Worm (Caenorhabditis elegans): ENCODE data around the gene Y50E8A.22.
"Not testable (repeated sequence)": the region's sequence is repeated elsewhere in the genome, so short reads cannot be mapped to it uniquely, and the experiment has no call there.

Y50E8A.22 gene

DNA sequence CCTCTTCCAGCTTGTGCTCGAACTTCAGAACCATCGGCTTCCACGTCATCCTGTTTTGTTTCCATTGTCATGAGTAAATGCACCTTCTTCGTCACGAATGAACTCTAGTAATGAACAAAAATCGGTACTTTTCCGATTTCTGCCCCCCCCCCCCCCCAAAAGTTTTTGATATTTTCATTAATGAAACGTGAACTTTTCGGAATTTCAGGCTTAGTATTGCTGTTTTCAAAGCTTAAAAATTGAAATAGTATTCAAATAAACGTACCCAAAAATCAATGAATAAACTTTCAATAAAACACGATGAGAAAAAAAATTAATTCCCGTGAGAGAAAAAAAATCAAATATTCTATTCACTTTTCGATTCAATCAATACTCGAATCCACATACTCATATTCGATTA is 30.8 kb upstream of the Y50E8A.22 start, which contains the start of the genes scrm-7 and Y50E8A.10:
Gene scrm-7, minus strand, starts transcription at position 101 of the 400 bp plus-strand sequence.
Gene Y50E8A.10, plus strand, starts transcription at position 353 of the 400 bp plus-strand sequence.
- TF ChIP-seq cnd-1 (tag; optimal IDR thresholded peaks at IDR 0.05) (no peak), ceh-83 (GFP tag; optimal IDR thresholded peaks at IDR 0.05) (no peak), sptf-1 (tag; optimal IDR thresholded peaks at IDR 0.05) (no peak), drap-1 (GFP tag; optimal IDR thresholded peaks at IDR 0.05) (no peak), ces-1 (GFP tag; optimal IDR thresholded peaks at IDR 0.05) (no peak), snpc-4 (tag; optimal IDR thresholded peaks at IDR 0.05) (no peak), bed-3 (GFP tag; optimal IDR thresholded peaks at IDR 0.05) (no peak), ceh-39 (tag; optimal IDR thresholded peaks at IDR 0.05) (no peak), mep-1 (tag; optimal IDR thresholded peaks at IDR 0.05) (no peak), lsy-2 (tag; optimal IDR thresholded peaks at IDR 0.05) (no peak), nhr-2 (tag; optimal IDR thresholded peaks at IDR 0.05) (no peak), ceh-43 (GFP tag; optimal IDR thresholded peaks at IDR 0.05) (no peak), nhr-28 (tag; optimal IDR thresholded peaks at IDR 0.05) (no peak), ham-2 (GFP tag; optimal IDR thresholded peaks at IDR 0.05) (no peak), unc-39 (tag; optimal IDR thresholded peaks at IDR 0.05) (no peak), nhr-12 (tag; optimal IDR thresholded peaks at IDR 0.05) (no peak), blmp-1 (tag; optimal IDR thresholded peaks at IDR 0.05) (no peak), nhr-76 (tag; optimal IDR thresholded peaks at IDR 0.05) (no peak), lin-13 (tag; optimal IDR thresholded peaks at IDR 0.05) (no peak)

DNA sequence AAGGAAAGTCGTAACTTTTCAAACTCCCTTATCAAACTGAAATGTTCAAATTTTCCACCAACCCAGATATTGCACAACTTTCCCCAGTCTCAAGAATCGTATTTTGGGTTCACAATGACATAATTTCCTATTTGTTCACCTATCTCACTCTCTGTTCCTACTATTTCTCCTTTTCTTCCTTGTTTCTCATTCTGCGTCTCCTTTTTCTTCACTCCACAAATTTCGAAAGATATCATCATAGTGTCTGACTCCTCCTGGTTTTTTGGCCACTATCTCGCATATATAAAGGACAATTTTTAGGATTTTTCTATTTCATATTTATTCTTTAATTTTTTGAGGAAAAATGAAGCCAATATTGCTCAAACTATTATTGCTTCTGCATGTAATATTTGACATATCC is 24.2 kb upstream of the Y50E8A.22 start, which contains the start of gene haf-7:
Gene haf-7, plus strand, starts transcription at position 211 of the 400 bp plus-strand sequence.
- no peak for TF ChIP-seq ceh-39 (tag; optimal IDR thresholded peaks at IDR 0.05)
- no peak for TF ChIP-seq unc-120 (tag; optimal IDR thresholded peaks at IDR 0.05; ENCODE audit: poor library complexity, severe bottlenecking)
- TF ChIP-seq bed-3 (GFP tag; optimal IDR thresholded peaks at IDR 0.05) = no peak
- no peak for TF ChIP-seq mls-2 (tag; optimal IDR thresholded peaks at IDR 0.05)

DNA sequence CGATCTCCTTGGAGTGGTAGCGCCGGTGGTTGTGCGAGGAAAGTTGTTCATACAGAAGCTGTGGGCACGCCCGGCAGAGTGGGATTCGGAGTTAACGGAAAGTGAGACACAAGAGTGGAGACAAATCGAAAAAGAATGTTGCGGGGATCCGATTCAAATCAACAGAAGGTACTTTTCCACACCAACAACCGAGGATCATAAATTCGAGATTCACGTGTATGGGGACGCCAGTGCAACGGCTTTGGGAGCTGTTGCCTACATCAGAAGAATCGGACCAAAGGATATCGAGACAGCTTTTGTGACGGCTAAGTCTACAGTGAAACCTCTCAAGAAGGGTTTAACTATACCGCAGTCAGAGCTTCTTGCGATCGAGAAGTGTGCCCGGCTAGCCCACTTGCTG is 14.7 kb upstream of the Y50E8A.22 start:
- no peak for TF ChIP-seq sem-2 (GFP tag; optimal IDR thresholded peaks at IDR 0.05)
- no peak for TF ChIP-seq lin-32 (GFP tag; optimal IDR thresholded peaks at IDR 0.05)
- no peak for TF ChIP-seq sptf-1 (tag; optimal IDR thresholded peaks at IDR 0.05)
- TF ChIP-seq ham-2 (GFP tag; optimal IDR thresholded peaks at IDR 0.05) = no peak
- no peak for TF ChIP-seq nhr-2 (tag; optimal IDR thresholded peaks at IDR 0.05)
- no peak for TF ChIP-seq zip-8 (tag; optimal IDR thresholded peaks at IDR 0.05)
- TF ChIP-seq drap-1 (GFP tag; optimal IDR thresholded peaks at IDR 0.05) = no peak

DNA sequence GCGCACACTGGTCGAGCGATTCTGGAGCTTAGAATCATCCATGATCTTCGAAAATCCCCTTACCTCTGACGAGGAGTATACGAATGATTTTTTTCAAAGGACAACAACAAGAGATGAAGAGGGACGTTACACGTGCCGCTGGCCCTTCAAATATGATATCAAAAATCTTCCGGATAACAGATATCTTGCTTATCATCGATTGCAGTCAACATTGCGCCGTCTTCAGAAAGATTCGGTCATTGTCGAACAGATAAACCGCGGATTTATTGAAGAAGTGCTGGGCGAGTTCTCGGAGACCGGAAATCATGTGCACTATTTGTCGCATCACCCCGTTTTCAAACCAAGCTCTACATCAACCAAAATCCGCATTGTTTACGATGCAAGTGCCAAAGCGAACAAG is 13.7 kb upstream of the Y50E8A.22 start:
- no peak for TF ChIP-seq ceh-39 (tag; optimal IDR thresholded peaks at IDR 0.05)
- TF ChIP-seq ham-2 (GFP tag; optimal IDR thresholded peaks at IDR 0.05) = no peak
- no peak for TF ChIP-seq ceh-43 (GFP tag; optimal IDR thresholded peaks at IDR 0.05)
- TF ChIP-seq lin-13 (tag; optimal IDR thresholded peaks at IDR 0.05) = no peak
- no peak for TF ChIP-seq drap-1 (GFP tag; optimal IDR thresholded peaks at IDR 0.05)
- no peak for TF ChIP-seq sptf-1 (tag; optimal IDR thresholded peaks at IDR 0.05)
- no peak for TF ChIP-seq unc-39 (tag; optimal IDR thresholded peaks at IDR 0.05)
- no peak for TF ChIP-seq mep-1 (tag; optimal IDR thresholded peaks at IDR 0.05)
- no peak for TF ChIP-seq blmp-1 (tag; optimal IDR thresholded peaks at IDR 0.05)
- TF ChIP-seq lsy-2 (tag; optimal IDR thresholded peaks at IDR 0.05) = no peak

DNA sequence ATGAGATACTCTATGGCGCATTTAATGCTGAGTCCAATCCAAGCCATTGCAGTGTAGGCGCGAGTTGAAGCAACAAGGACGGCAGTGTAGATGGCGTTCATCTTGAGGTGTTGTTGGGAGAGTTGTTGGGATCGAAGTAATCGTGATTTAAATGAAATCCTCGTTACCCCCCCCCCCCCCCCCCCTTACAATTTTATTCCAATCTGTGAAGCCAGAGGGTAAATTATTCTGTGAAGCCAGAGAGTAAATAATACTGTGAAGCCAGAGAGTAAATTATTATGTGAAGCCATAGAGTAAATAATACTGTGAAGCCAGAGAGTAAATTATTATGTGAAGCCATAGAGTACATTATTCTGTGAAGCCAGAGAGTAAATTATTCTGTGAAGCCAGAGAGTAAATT is 1.5 kb upstream of the Y50E8A.22 start, which contains the start of gene nspa-10:
Gene nspa-10, minus strand, starts transcription at position 101 of the 400 bp plus-strand sequence.
- TF ChIP-seq elt-1 (tag; optimal IDR thresholded peaks at IDR 0.05; ENCODE audit: borderline replicate concordance, insufficient read depth); flh-1 (GFP tag; optimal IDR thresholded peaks at IDR 0.05); mls-2 (tag; optimal IDR thresholded peaks at IDR 0.05): not testable (repeated sequence)

DNA sequence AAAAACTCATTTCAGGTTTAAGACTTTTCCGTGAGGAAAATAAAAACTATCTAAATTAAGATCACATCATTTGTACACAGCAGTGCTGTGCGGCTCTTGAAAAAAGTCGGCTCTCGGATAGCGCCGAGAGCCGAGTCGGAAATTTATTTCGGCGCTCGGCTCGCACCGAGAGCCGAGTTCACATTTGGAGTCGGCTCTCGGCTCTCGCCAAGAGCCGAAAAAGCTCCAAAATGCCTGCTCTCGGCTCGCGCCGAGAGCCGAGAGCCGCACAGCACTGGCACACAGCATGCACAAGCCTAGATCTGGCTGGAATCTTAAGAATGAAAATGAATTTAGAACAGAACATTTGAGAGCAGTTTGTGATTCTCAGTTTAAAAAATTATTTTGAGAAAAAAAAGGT is 1.9 kb downstream of the Y50E8A.22 start:
- TF ChIP-seq tbx-8 (GFP tag; optimal IDR thresholded peaks at IDR 0.05) (no peak), ceh-39 (tag; optimal IDR thresholded peaks at IDR 0.05) (no peak), mab-5 (tag; optimal IDR thresholded peaks at IDR 0.05) (no peak), nhr-76 (tag; optimal IDR thresholded peaks at IDR 0.05) (no peak), unc-120 (tag; optimal IDR thresholded peaks at IDR 0.05; ENCODE audit: poor library complexity, severe bottlenecking) (no peak), ham-2 (GFP tag; optimal IDR thresholded peaks at IDR 0.05) (no peak), blmp-1 (tag; optimal IDR thresholded peaks at IDR 0.05) (no peak), flh-1 (GFP tag; optimal IDR thresholded peaks at IDR 0.05) (no peak), unc-62 (GFP tag; optimal IDR thresholded peaks at IDR 0.05) (no peak), lsy-2 (tag; optimal IDR thresholded peaks at IDR 0.05) (no peak), snpc-4 (tag; optimal IDR thresholded peaks at IDR 0.05) (no peak), mls-2 (tag; optimal IDR thresholded peaks at IDR 0.05) (no peak), ztf-11 (tag; optimal IDR thresholded peaks at IDR 0.05) (no peak), mep-1 (tag; optimal IDR thresholded peaks at IDR 0.05) (no peak), bed-3 (GFP tag; optimal IDR thresholded peaks at IDR 0.05) (no peak), drap-1 (GFP tag; optimal IDR thresholded peaks at IDR 0.05) (no peak), lin-32 (GFP tag; optimal IDR thresholded peaks at IDR 0.05) (no peak), hlh-1 (tag; optimal IDR thresholded peaks at IDR 0.05) (no peak)
